Worm (Caenorhabditis elegans) whole organism, midembryonic: Measurements from ENCODE around the gene ttr-30.

Experiments
- T22C8.4 ChIP-seq: fragments of 200-800 bp; sonication (Bioruptor generic); IDR thresholded peaks from 2 replicates; pipeline ENCODE4 v1.3.6; 2022; ENCODE audit warnings: missing genetic modification characterization, missing compliant biosample characterization
- cog-1 ChIP-seq: sonication (generic microtip); optimal IDR thresholded peaks from 2 replicates; lab custom pipeline; 2016; ENCODE audit warnings: missing genetic modification characterization, missing compliant biosample characterization
- flt-1 ChIP-seq: fragments of 200-800 bp; sonication (Bioruptor generic); IDR thresholded peaks from 2 replicates; pipeline ENCODE4 v1.3.6; 2022; ENCODE audit warnings: missing genetic modification characterization, missing compliant biosample characterization
- klf-2 ChIP-seq: fragments of 200-800 bp; sonication (Bioruptor generic); conservative IDR thresholded peaks from 2 replicates; pipeline ENCODE4 v1.3.6; 2022; ENCODE audit warnings: missing genetic modification reagents, missing genetic modification characterization, missing compliant biosample characterization
- med-1 ChIP-seq: sonication (generic microtip); optimal IDR thresholded peaks from 2 replicates; lab custom pipeline; 2017; ENCODE audit warnings: missing genetic modification characterization, mild to moderate bottlenecking, missing compliant biosample characterization, antibody characterized with exemption, missing genetic modification reagents; ENCODE audit not compliant: insufficient read depth
- ref-1 ChIP-seq: fragments of 200-800 bp; sonication (Bioruptor generic); conservative IDR thresholded peaks from 2 replicates; pipeline ENCODE4 v1.3.6; 2022; ENCODE audit warnings: missing genetic modification reagents, missing genetic modification characterization, missing compliant biosample characterization
- tab-1 ChIP-seq: fragments of 200-800 bp; sonication (Bioruptor generic); IDR thresholded peaks from 2 replicates; pipeline ENCODE4 v1.3.6; 2022; ENCODE audit warnings: missing genetic modification characterization, missing compliant biosample characterization
- ztf-23 ChIP-seq: fragments of 200-800 bp; sonication (Bioruptor generic); IDR thresholded peaks from 2 replicates; pipeline ENCODE4 v1.3.6; 2022; ENCODE audit warnings: missing genetic modification reagents, missing genetic modification characterization, missing compliant biosample characterization
- ztf-29 ChIP-seq: fragments of 200-800 bp; sonication (Bioruptor generic); IDR thresholded peaks from 2 replicates; pipeline ENCODE4 v1.3.6; 2022; ENCODE audit warnings: missing genetic modification reagents, missing genetic modification characterization, missing compliant biosample characterization

Gene ttr-30

DNA sequence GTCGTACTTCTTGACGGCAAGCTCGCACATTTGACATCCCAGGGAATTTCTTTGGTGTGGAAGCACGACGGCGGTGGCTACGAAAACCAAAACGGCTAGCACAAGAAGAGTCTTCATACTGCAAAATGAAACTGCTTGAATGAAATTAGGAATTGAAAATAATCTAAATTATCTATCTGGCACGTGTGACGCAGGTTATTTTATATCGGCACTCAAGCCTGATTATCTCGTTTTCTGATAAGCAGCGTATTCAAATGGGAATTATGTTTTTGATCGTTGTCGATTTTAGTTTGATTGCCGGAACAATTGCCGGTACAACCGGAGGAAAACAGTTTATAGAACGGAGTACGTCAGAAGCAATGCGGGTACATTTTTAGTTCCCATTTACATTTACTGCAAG, 12.1 kb upstream of the ttr-30 start, which contains the start of gene spp-4:
TSS of gene spp-4 (minus strand) at position 118 of the 400 bp plus-strand sequence.
- TF ChIP-seq cog-1 (no peak), ztf-23 (GFP tag; lab: Robert Waterston, UW) (no peak), klf-2 (GFP tag; lab: Robert Waterston, UW) (no peak), flt-1 (GFP tag; lab: Robert Waterston, UW) (no peak), ztf-29 (GFP tag; lab: Robert Waterston, UW) (no peak), ref-1 (GFP tag; lab: Robert Waterston, UW) (no peak), tab-1 (no peak), med-1 (GFP tag; lab: Kevin White, UChicago) (no peak), T22C8.4 (GFP tag; lab: Robert Waterston, UW) (no peak)

DNA sequence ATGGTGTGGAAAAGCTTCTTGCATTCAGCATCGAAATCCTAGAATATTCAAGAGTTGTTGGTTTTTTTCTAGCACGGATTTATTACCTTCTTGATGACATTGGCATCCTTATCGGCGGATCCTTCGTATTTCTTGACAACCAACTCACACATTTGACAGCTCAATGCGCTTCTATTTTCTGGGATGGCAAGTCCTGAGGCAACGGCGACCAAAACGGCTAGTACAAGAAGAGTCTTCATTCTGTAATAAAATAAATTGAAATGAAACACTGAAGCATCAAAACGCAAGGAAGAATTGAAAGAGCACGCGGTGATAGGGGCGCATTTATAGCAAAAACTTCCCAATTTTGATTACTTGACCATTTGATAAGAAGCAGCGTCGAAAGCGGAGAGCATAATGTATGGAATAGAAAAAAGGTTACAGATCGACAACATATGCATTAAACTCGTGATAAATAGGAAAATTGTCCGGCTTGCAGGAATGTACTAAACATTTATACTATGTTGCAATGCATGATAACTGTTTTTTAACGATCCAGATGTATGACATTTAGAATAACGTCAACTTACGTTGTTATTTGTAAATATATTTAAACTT, 10.5 kb upstream of the ttr-30 start, which contains the start of gene spp-5:
TSS of gene spp-5 (minus strand) at position 240 of the 597 bp plus-strand sequence.
- TF ChIP-seq cog-1 (no peak), T22C8.4 (GFP tag; lab: Robert Waterston, UW) (no peak), ztf-23 (GFP tag; lab: Robert Waterston, UW) (no peak), ref-1 (GFP tag; lab: Robert Waterston, UW) (no peak), flt-1 (GFP tag; lab: Robert Waterston, UW) (no peak), klf-2 (GFP tag; lab: Robert Waterston, UW) (no peak)

DNA sequence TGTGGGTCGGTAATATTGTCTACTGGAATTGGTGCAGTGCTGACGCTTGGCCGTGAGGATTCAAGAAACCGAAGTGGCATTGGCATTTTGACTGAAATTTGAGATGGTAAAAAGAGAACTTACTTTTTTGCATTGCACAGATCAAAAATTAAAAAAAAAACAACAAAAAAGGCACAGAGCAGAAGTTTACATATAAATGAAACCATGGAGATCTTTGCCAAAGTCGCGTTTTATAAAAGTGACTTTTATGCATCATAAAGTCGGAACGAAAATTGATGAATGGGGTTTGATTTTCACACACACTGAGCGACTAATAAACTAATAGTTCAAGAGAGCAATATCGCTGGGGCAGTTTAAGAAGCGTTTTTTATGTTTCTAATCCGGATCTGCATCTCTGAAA, 8.4 kb upstream of the ttr-30 start, which contains the start of gene T08A9.13:
TSS of gene T08A9.13 (minus strand) at position 101 of the 400 bp plus-strand sequence.
- TF ChIP-seq klf-2 (GFP tag; lab: Robert Waterston, UW): no peak
- TF ChIP-seq ref-1 (GFP tag; lab: Robert Waterston, UW): no peak
- no peak for TF ChIP-seq cog-1
- no peak for TF ChIP-seq ztf-23 (GFP tag; lab: Robert Waterston, UW)
- TF ChIP-seq ztf-29 (GFP tag; lab: Robert Waterston, UW): no peak
- TF ChIP-seq T22C8.4 (GFP tag; lab: Robert Waterston, UW): no peak
- TF ChIP-seq med-1 (GFP tag; lab: Kevin White, UChicago): no peak
- no peak for TF ChIP-seq tab-1
- no peak for TF ChIP-seq flt-1 (GFP tag; lab: Robert Waterston, UW)

DNA sequence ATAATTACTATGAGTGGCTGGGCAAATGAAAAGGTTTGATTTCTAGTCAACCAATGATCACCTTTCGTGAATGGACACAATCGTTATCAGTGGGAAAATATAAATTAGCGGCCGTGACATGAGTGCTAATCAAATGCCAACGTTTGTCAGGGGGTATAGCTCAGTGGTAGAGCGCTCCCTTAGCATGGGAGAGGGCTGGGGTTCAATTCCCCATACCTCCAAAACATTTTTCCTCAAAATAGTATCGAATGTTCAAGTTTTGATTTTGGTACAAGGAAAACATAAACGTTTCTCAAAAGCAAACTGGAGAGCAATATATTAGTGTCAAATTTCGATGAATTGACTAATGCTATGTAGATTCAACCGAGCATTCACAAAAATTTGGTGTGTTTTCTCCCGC, 7.1 kb upstream of the ttr-30 start:
- TF ChIP-seq tab-1 (peak; percentile 65; the same call in 1 of the 2 replicates), ztf-23 (GFP tag; lab: Robert Waterston, UW) (peak; percentile 56; the same call in 1 of the 2 replicates), flt-1 (GFP tag; lab: Robert Waterston, UW) (no peak), klf-2 (GFP tag; lab: Robert Waterston, UW) (no peak), ref-1 (GFP tag; lab: Robert Waterston, UW) (0 out of 2 replicates have a peak, but pooled peaks have one; percentile 52)

DNA sequence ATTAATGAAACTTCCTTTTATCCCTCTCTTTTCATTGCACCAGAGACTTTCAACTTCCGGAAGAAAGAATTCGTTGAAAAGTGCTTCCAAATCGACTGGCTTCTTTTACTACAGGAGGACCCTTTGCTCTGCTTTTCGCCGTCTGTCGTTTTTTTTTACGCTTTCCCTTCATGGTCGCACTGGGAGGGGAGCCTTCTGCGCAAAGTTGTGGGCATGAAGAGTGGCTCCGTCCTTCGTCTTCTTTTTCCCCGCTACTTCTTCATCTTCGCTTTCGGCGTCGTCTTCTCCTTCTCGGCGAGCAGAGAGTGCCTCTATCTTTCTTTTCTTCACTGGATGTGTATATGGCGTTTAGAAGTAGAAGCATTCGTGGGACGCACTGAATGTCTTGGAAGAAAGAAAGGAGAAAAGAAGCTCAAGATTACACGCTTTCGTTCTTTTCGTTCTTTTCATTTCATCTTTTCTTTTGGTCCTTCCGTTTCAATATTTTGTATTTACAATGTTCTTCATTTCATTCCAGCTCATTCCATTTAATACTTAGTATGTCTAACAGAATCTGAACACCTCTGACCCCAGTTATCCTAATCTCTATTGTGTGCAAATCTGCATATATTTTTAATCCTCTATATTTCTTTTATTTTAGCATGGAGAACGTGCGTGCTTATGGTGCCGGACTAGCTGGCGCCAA, 3.6 kb upstream of the ttr-30 start, which contains the start of gene sng-1:
TSS of gene sng-1 (plus strand) at position 635 of the 685 bp plus-strand sequence.
- TF ChIP-seq flt-1 (GFP tag; lab: Robert Waterston, UW): no peak
- TF ChIP-seq klf-2 (GFP tag; lab: Robert Waterston, UW): no peak
- TF ChIP-seq ref-1 (GFP tag; lab: Robert Waterston, UW): no peak
- no peak for TF ChIP-seq T22C8.4 (GFP tag; lab: Robert Waterston, UW)
- TF ChIP-seq ztf-23 (GFP tag; lab: Robert Waterston, UW): no peak
- no peak for TF ChIP-seq tab-1
- no peak for TF ChIP-seq med-1 (GFP tag; lab: Kevin White, UChicago)
- TF ChIP-seq cog-1: no peak
- no peak for TF ChIP-seq ztf-29 (GFP tag; lab: Robert Waterston, UW)

DNA sequence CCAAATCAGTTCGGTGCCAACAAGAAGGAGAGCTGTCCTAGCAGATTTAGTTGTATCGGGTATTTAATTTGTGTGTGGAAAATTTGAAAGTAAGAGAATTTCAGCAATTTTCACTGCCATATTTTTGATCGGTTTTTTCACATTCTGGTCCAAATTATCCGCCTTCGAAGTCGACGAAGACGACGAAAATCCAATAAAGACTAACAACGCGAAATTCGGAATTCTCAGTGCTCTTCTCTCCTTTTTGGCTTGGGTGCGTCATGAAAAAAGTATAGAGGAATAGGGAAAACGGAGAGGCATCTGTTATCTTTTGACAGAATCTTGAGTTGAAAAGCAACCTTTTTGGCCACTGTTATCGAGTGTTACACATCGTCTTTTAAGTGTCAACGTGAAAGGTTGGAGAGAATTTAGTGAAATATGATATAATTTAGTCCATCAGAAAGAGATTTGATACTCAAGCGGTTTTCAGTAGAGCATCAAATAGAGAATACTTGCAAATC, 2.6 kb upstream of the ttr-30 start:
- no peak for TF ChIP-seq flt-1 (GFP tag; lab: Robert Waterston, UW)
- TF ChIP-seq ref-1 (GFP tag; lab: Robert Waterston, UW): no peak
- no peak for TF ChIP-seq klf-2 (GFP tag; lab: Robert Waterston, UW)
- no peak for TF ChIP-seq T22C8.4 (GFP tag; lab: Robert Waterston, UW)
- TF ChIP-seq ztf-29 (GFP tag; lab: Robert Waterston, UW): no peak
- TF ChIP-seq tab-1: no peak
- no peak for TF ChIP-seq cog-1
- no peak for TF ChIP-seq ztf-23 (GFP tag; lab: Robert Waterston, UW)
- no peak for TF ChIP-seq med-1 (GFP tag; lab: Kevin White, UChicago)

DNA sequence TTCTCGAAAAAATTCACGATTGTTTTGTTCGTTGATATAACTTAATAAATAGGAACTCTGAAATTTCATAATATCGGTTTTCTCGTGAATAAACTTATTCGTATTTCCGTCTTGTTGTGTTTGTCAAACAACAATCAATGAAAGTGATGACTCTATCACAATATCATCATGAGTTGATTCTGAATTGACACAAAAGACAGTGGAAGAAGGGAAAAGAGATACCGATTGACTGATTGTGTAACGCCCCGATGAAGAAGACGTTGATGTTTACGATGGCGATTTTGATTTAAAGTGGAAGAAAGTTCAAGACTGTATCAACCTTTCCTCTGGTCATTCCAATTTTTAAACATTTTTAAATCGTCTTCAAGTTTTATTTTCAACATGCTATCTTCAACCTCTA, 1.1 kb upstream of the ttr-30 start, which contains the start of gene ttr-59:
TSS of gene ttr-59 (plus strand) at position 218 of the 400 bp plus-strand sequence.
- no peak for TF ChIP-seq med-1 (GFP tag; lab: Kevin White, UChicago)
- TF ChIP-seq klf-2 (GFP tag; lab: Robert Waterston, UW): no peak
- TF ChIP-seq ztf-23 (GFP tag; lab: Robert Waterston, UW): no peak
- no peak for TF ChIP-seq flt-1 (GFP tag; lab: Robert Waterston, UW)
- no peak for TF ChIP-seq cog-1
- no peak for TF ChIP-seq ref-1 (GFP tag; lab: Robert Waterston, UW)
- no peak for TF ChIP-seq ztf-29 (GFP tag; lab: Robert Waterston, UW)
- no peak for TF ChIP-seq tab-1
- no peak for TF ChIP-seq T22C8.4 (GFP tag; lab: Robert Waterston, UW)

DNA sequence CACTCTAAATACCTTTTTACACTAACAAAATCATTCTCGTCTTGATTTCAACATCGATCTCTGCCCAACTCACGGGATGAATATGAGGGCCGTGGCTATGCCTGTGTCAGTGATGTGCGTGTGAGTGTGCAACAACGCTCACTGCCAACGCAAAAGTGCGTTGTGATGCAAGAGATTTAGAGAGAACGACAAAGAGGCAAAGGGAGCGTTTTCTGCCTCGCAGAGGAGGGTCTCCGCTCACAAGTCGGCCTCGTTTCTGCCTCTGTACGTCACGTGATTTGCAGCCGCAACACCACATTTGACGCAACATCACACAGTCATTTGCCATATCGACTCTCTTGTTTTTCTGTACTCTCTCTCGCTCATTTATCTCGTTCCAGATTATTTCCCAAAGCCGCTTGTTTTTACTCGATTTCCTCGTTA, 3.6 kb downstream of the ttr-30 start, which contains the start of gene epg-7:
TSS of gene epg-7 (plus strand) at position 413 of the 423 bp plus-strand sequence.
- TF ChIP-seq ztf-29 (GFP tag; lab: Robert Waterston, UW): no peak
- peak; percentile 59 for TF ChIP-seq ztf-23 (GFP tag; lab: Robert Waterston, UW)
- peak; percentile 73 for TF ChIP-seq cog-1
- no peak for TF ChIP-seq med-1 (GFP tag; lab: Kevin White, UChicago)

DNA sequence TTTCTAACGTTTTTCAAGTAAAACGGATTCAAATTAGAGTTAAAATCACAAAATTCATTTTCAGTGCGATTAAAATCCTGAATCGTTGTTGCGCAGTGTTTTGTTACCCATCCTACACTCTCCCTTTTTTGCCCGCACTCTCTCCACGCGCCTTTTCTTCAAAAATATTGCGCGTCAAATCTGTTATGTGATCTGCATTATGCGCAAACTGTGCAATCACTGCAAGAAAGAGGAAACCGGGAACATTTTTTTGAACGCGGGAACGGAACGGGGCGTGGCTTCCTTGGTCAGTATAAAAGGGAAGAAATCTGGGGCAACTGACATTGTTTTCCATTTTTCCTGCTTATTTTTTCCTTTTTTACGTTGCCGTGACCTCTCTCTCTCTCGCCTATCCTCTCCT, 9.6 kb downstream of the ttr-30 start:
- TF ChIP-seq ztf-23 (GFP tag; lab: Robert Waterston, UW) (no peak), tab-1 (no peak), T22C8.4 (GFP tag; lab: Robert Waterston, UW) (no peak), ztf-29 (GFP tag; lab: Robert Waterston, UW) (no peak), ref-1 (GFP tag; lab: Robert Waterston, UW) (no peak), klf-2 (GFP tag; lab: Robert Waterston, UW) (no peak), cog-1 (no peak), med-1 (GFP tag; lab: Kevin White, UChicago) (no peak), flt-1 (GFP tag; lab: Robert Waterston, UW) (no peak)
